Fruit fly (Drosophila melanogaster) whole organism, embryonic: Measurements from ENCODE around the gene CG43815.

Experiments
- ATbp ChIP-seq: fragments of 200-800 bp; sonication (Bioruptor generic); optimal IDR thresholded peaks from 2 replicates; lab custom pipeline; 2017; ENCODE audit warnings: missing biosample characterization, mild to moderate bottlenecking, missing genetic modification characterization, missing genetic modification reagents
- CG11456 ChIP-seq: fragments of 200-800 bp; sonication (Bioruptor generic); IDR thresholded peaks from 3 replicates; pipeline ENCODE4 v1.3.6; 2022; ENCODE audit warnings: missing biosample characterization, missing genetic modification characterization
- CG12391 ChIP-seq: fragments of 200-800 bp; sonication (Bioruptor generic); optimal IDR thresholded peaks from 3 replicates; lab custom pipeline; 2018; ENCODE audit warnings: missing biosample characterization, mild to moderate bottlenecking, missing genetic modification characterization, moderate library complexity
- CG13775 ChIP-seq: fragments of 200-800 bp; sonication (Bioruptor generic); optimal IDR thresholded peaks from 3 replicates; lab custom pipeline; 2017; ENCODE audit warnings: missing biosample characterization, mild to moderate bottlenecking, missing genetic modification characterization
- CG14710 ChIP-seq: fragments of 200-800 bp; sonication (Bioruptor generic); optimal IDR thresholded peaks from 3 replicates; lab custom pipeline; 2019; ENCODE audit warnings: missing biosample characterization, mild to moderate bottlenecking, missing genetic modification characterization, moderate library complexity
- CG14965 ChIP-seq: fragments of 200-800 bp; sonication (Bioruptor generic); optimal IDR thresholded peaks from 2 replicates; lab custom pipeline; 2016; ENCODE audit warnings: missing biosample characterization, missing genetic modification characterization, borderline replicate concordance
- CG15479 ChIP-seq: fragments of 200-800 bp; sonication (Bioruptor generic); optimal IDR thresholded peaks from 3 replicates; lab custom pipeline; 2019; ENCODE audit warnings: missing biosample characterization, mild to moderate bottlenecking, missing genetic modification characterization, moderate library complexity
- CG17328 ChIP-seq: fragments of 200-800 bp; sonication (Bioruptor generic); IDR thresholded peaks from 2 replicates; pipeline ENCODE4 v1.3.6; 2022; ENCODE audit warnings: missing biosample characterization, missing genetic modification characterization
- CG18476 ChIP-seq: fragments of 200-800 bp; sonication (Bioruptor generic); optimal IDR thresholded peaks from 2 replicates; lab custom pipeline; 2016; ENCODE audit warnings: missing biosample characterization, mild to moderate bottlenecking, missing genetic modification characterization
- CG2116 ChIP-seq: fragments of 200-800 bp; sonication (Bioruptor generic); optimal IDR thresholded peaks from 3 replicates; lab custom pipeline; 2018; ENCODE audit warnings: missing biosample characterization, mild to moderate bottlenecking, missing genetic modification characterization
- CG2129 ChIP-seq: fragments of 200-800 bp; sonication (Bioruptor generic); IDR thresholded peaks from 2 replicates; pipeline ENCODE4 v1.3.6; 2022; ENCODE audit warnings: missing biosample characterization, missing genetic modification characterization; ENCODE audit not compliant: partially characterized antibody
- CG2202 ChIP-seq: fragments of 200-800 bp; sonication (Bioruptor generic); optimal IDR thresholded peaks from 2 replicates; lab custom pipeline; 2018; ENCODE audit warnings: missing biosample characterization, mild to moderate bottlenecking, missing genetic modification characterization
- CG30403 ChIP-seq: fragments of 200-800 bp; sonication (Bioruptor generic); optimal IDR thresholded peaks from 3 replicates; lab custom pipeline; 2016; ENCODE audit warnings: missing biosample characterization, missing genetic modification characterization
- CG30431 ChIP-seq: fragments of 200-800 bp; sonication (Bioruptor generic); optimal IDR thresholded peaks from 2 replicates; lab custom pipeline; 2017; ENCODE audit warnings: missing biosample characterization, missing genetic modification characterization
- CG3065 ChIP-seq: fragments of 200-800 bp; sonication (Bioruptor generic); optimal IDR thresholded peaks from 2 replicates; lab custom pipeline; 2016; ENCODE audit warnings: missing biosample characterization, missing genetic modification characterization
- CG33557 ChIP-seq: fragments of 200-800 bp; sonication (Bioruptor generic); optimal IDR thresholded peaks from 2 replicates; lab custom pipeline; 2019; ENCODE audit warnings: missing biosample characterization, mild to moderate bottlenecking, missing genetic modification characterization, moderate library complexity
- CG3847 ChIP-seq: fragments of 200-800 bp; sonication (Bioruptor generic); IDR thresholded peaks from 2 replicates; pipeline ENCODE4 v1.3.6; 2022; ENCODE audit warnings: missing biosample characterization, missing genetic modification characterization
- CG7745 ChIP-seq: fragments of 200-800 bp; sonication (Bioruptor generic); optimal IDR thresholded peaks from 2 replicates; lab custom pipeline; 2018; ENCODE audit warnings: missing biosample characterization, mild to moderate bottlenecking, missing genetic modification characterization, moderate library complexity
- CG7987 ChIP-seq: fragments of 200-800 bp; sonication (Bioruptor generic); optimal IDR thresholded peaks from 2 replicates; lab custom pipeline; 2018; ENCODE audit warnings: missing biosample characterization, mild to moderate bottlenecking, missing genetic modification characterization, moderate library complexity
- CG8290 ChIP-seq, 3 experiments: fragments of 200-800 bp; sonication (Bioruptor generic); optimal IDR thresholded peaks; 2 replicates each; lab custom pipeline; 2016 to 2019; ENCODE audit warnings: missing biosample characterization in 3 of 3, missing genetic modification characterization in 3 of 3, mild to moderate bottlenecking in 2 of 3, moderate library complexity in 1 of 3
- CG8388 ChIP-seq: fragments of 200-800 bp; sonication (Bioruptor generic); optimal IDR thresholded peaks from 2 replicates; lab custom pipeline; 2019; ENCODE audit warnings: missing biosample characterization, mild to moderate bottlenecking, missing genetic modification characterization, moderate library complexity
- CG9215 ChIP-seq: fragments of 200-800 bp; sonication (Bioruptor generic); IDR thresholded peaks from 2 replicates; pipeline ENCODE4 v1.3.6; 2022; ENCODE audit warnings: missing biosample characterization, missing genetic modification characterization
- Dip3 ChIP-seq: fragments of 200-800 bp; sonication (Bioruptor generic); optimal IDR thresholded peaks from 3 replicates; lab custom pipeline; 2016; ENCODE audit warnings: missing biosample characterization, missing genetic modification characterization
- Gsc ChIP-seq: fragments of 200-800 bp; sonication (Bioruptor generic); IDR thresholded peaks from 2 replicates; pipeline ENCODE4 v1.3.6; 2022; ENCODE audit warnings: missing biosample characterization, missing genetic modification characterization
- Jarid2 ChIP-seq: fragments of 200-800 bp; sonication (Bioruptor generic); optimal IDR thresholded peaks from 3 replicates; lab custom pipeline; 2017; ENCODE audit warnings: mild to moderate bottlenecking, missing biosample characterization, missing genetic modification reagents, missing genetic modification characterization
- MESR4 ChIP-seq: fragments of 200-800 bp; sonication (Bioruptor generic); optimal IDR thresholded peaks from 2 replicates; lab custom pipeline; 2018; ENCODE audit warnings: missing biosample characterization, mild to moderate bottlenecking, missing genetic modification characterization, moderate library complexity
- MTF-1 ChIP-seq: fragments of 200-800 bp; sonication (Bioruptor generic); optimal IDR thresholded peaks from 2 replicates; lab custom pipeline; 2018; ENCODE audit warnings: missing biosample characterization, mild to moderate bottlenecking, missing genetic modification characterization, borderline replicate concordance
- Med ChIP-seq: fragments of 200-800 bp; sonication (Bioruptor generic); peaks from one replicate; lab custom pipeline; 2016; ENCODE audit warnings: missing biosample characterization, missing genetic modification characterization, mild to moderate bottlenecking, inconsistent platforms, moderate library complexity
- Nf-YB ChIP-seq: fragments of 200-800 bp; sonication (Bioruptor generic); optimal IDR thresholded peaks from 3 replicates; lab custom pipeline; 2019; ENCODE audit warnings: missing biosample characterization, mild to moderate bottlenecking, missing genetic modification characterization, moderate library complexity
- Nf-YC ChIP-seq: fragments of 200-800 bp; optimal IDR thresholded peaks from 3 replicates; lab custom pipeline; 2019; ENCODE audit warnings: missing biosample characterization, mild to moderate bottlenecking, missing genetic modification characterization, moderate library complexity
- Ravus ChIP-seq: fragments of 200-800 bp; sonication (Bioruptor generic); IDR thresholded peaks from 2 replicates; pipeline ENCODE4 v1.3.6; 2022; ENCODE audit warnings: missing biosample characterization, missing genetic modification characterization
- Vsx1 ChIP-seq: fragments of 200-800 bp; sonication (Bioruptor generic); optimal IDR thresholded peaks from 2 replicates; lab custom pipeline; 2017; ENCODE audit warnings: missing biosample characterization, mild to moderate bottlenecking, missing genetic modification characterization, missing genetic modification reagents
- ac ChIP-seq: fragments of 200-800 bp; sonication (Bioruptor generic); optimal IDR thresholded peaks from 3 replicates; lab custom pipeline; 2017; ENCODE audit warnings: missing biosample characterization, mild to moderate bottlenecking, missing genetic modification characterization
- bsh ChIP-seq, 2 experiments: fragments of 200-800 bp; sonication (Bioruptor generic); optimal IDR thresholded peaks; 2 replicates each; lab custom pipeline; 2017 to 2018; ENCODE audit warnings: mild to moderate bottlenecking in 2 of 2, missing biosample characterization in 2 of 2, missing genetic modification characterization in 2 of 2, moderate library complexity in 1 of 2
- cad ChIP-seq: fragments of >200 bp; optimal IDR thresholded peaks from 2 replicates; lab custom pipeline; 2017; ENCODE audit warnings: missing biosample characterization, missing genetic modification characterization
- eyg ChIP-seq: fragments of 200-800 bp; sonication (Bioruptor generic); optimal IDR thresholded peaks from 3 replicates; lab custom pipeline; 2016; ENCODE audit warnings: missing biosample characterization, missing genetic modification characterization
- fru ChIP-seq: fragments of >200 bp; optimal IDR thresholded peaks from 2 replicates; lab custom pipeline; 2017
- gsb-n ChIP-seq: fragments of 200-800 bp; sonication (Bioruptor generic); optimal IDR thresholded peaks from 3 replicates; lab custom pipeline; 2018; ENCODE audit warnings: missing biosample characterization, mild to moderate bottlenecking, missing genetic modification characterization
- mld ChIP-seq: fragments of 200-800 bp; sonication (Bioruptor generic); IDR thresholded peaks from 3 replicates; pipeline ENCODE4 v1.3.6; 2022; ENCODE audit warnings: missing biosample characterization, missing genetic modification characterization; ENCODE audit not compliant: partially characterized antibody
- odd ChIP-seq: fragments of 200-800 bp; sonication (Bioruptor generic); optimal IDR thresholded peaks from 2 replicates; lab custom pipeline; 2017; ENCODE audit warnings: missing biosample characterization, mild to moderate bottlenecking, missing genetic modification characterization
- peb ChIP-seq: fragments of 200-800 bp; sonication (Bioruptor generic); IDR thresholded peaks from 2 replicates; pipeline ENCODE4 v1.3.6; 2022; ENCODE audit warnings: missing biosample characterization, missing genetic modification characterization
- pros ChIP-seq: fragments of 200-800 bp; sonication (Bioruptor generic); optimal IDR thresholded peaks from 3 replicates; lab custom pipeline; 2019; ENCODE audit warnings: missing biosample characterization, mild to moderate bottlenecking, missing genetic modification characterization, moderate library complexity
- pzg ChIP-seq: fragments of 200-800 bp; sonication (Bioruptor generic); optimal IDR thresholded peaks from 3 replicates; lab custom pipeline; 2018; ENCODE audit warnings: missing biosample characterization, mild to moderate bottlenecking, missing genetic modification characterization, moderate library complexity
- sens ChIP-seq: fragments of 200-800 bp; sonication (Bioruptor generic); peaks from one replicate; lab custom pipeline; 2016; ENCODE audit warnings: missing biosample characterization, missing genetic modification characterization
- seq ChIP-seq: fragments of 200-800 bp; sonication (Bioruptor generic); IDR thresholded peaks from 2 replicates; pipeline ENCODE4 v1.3.6; 2022; ENCODE audit warnings: missing biosample characterization, missing genetic modification characterization
- sqz ChIP-seq: fragments of 200-800 bp; sonication (Bioruptor generic); optimal IDR thresholded peaks from 3 replicates; lab custom pipeline; 2018; ENCODE audit warnings: missing biosample characterization, mild to moderate bottlenecking, missing genetic modification characterization
- stwl ChIP-seq: fragments of 200-800 bp; sonication (Bioruptor generic); optimal IDR thresholded peaks from 3 replicates; lab custom pipeline; 2018; ENCODE audit warnings: missing biosample characterization, mild to moderate bottlenecking, missing genetic modification characterization, moderate library complexity

The CG43815 gene

dm6 chr2L:3570566-3570965 lies 5.4 kb upstream of the CG43815 start (continued):
- no peak for TF ChIP-seq CG12391
- no peak for TF ChIP-seq MESR4
- TF ChIP-seq CG15479 (GFP tag; lab: Kevin White, UChicago): peak; percentile 32
- TF ChIP-seq CG2129 (GFP tag; lab: Robert Waterston, UW): no peak
- peak; percentile 8 for TF ChIP-seq sens (GFP tag; lab: Kevin White, UChicago)
- peak; percentile 1 for TF ChIP-seq CG2116
- peak; percentile 54 for TF ChIP-seq CG2202 (tag; lab: Kevin White, UChicago)
- peak; percentile 33 for TF ChIP-seq CG7745 (tag; lab: Kevin White, UChicago)
- no peak for TF ChIP-seq CG13775 (GFP tag; lab: Kevin White, UChicago)
- peak; percentile 8 for TF ChIP-seq Jarid2
- TF ChIP-seq Dip3 (GFP tag; lab: Kevin White, UChicago): no peak
- peak; percentile 52 for TF ChIP-seq ac (GFP tag; lab: Kevin White, UChicago)
- TF ChIP-seq bsh (GFP tag; optimal IDR thresholded peaks at IDR 0.05; lab: Kevin White, UChicago): peak in 1 of 2 experiments; percentile 12
- TF ChIP-seq pzg (GFP tag; lab: Kevin White, UChicago): no peak
- peak; percentile 59 for TF ChIP-seq CG33557 (GFP tag; lab: Kevin White, UChicago)
- peak; percentile 6 for TF ChIP-seq CG14710
- peak; percentile 0 for TF ChIP-seq Vsx1 (GFP tag; lab: Kevin White, UChicago)
- peak; percentile 7 for TF ChIP-seq MTF-1 (GFP tag; lab: Kevin White, UChicago)
- peak; percentile 46 for TF ChIP-seq odd (GFP tag; lab: Kevin White, UChicago)

- no peak for TF ChIP-seq peb (GFP tag; lab: Robert Waterston, UW)
- TF ChIP-seq seq (GFP tag; lab: Robert Waterston, UW): peak; percentile 73
- TF ChIP-seq Jarid2: peak; percentile 3
- TF ChIP-seq CG14965 (GFP tag; lab: Kevin White, UChicago): no peak
- peak; percentile 5 for TF ChIP-seq Med (GFP tag; lab: Kevin White, UChicago)
- TF ChIP-seq CG30431: no peak
- no peak for TF ChIP-seq CG17328
- no peak for TF ChIP-seq Gsc (GFP tag; lab: Robert Waterston, UW)
- TF ChIP-seq CG3847 (GFP tag; lab: Robert Waterston, UW): 0 out of 2 replicates have a peak, but pooled peaks have one; percentile 5
- TF ChIP-seq Nf-YC (tag; lab: Kevin White, UChicago): peak; percentile 88
- TF ChIP-seq CG9215 (GFP tag; lab: Robert Waterston, UW): no peak
- no peak for TF ChIP-seq stwl (tag; lab: Kevin White, UChicago)
- TF ChIP-seq gsb-n (tag; lab: Kevin White, UChicago): peak; percentile 71
- peak; percentile 10 for TF ChIP-seq pros (GFP tag; lab: Kevin White, UChicago)
- TF ChIP-seq Nf-YB (GFP tag; lab: Kevin White, UChicago): peak; percentile 88
- no peak for TF ChIP-seq Ravus (GFP tag; lab: Robert Waterston, UW)
- TF ChIP-seq CG3065 (GFP tag; lab: Kevin White, UChicago): peak; percentile 24
- peak; percentile 21 for TF ChIP-seq sqz (GFP tag; lab: Kevin White, UChicago)
Measured at dm6 chr2L:3571457-3571856, 4.6 kb upstream of the CG43815 start.

dm6 chr2L:3572529-3573171 lies 3.4 kb upstream of the CG43815 start:
- TF ChIP-seq mld (no peak), cad (GFP tag; lab: Kevin White, UChicago) (no peak), CG30403 (no peak), Nf-YB (GFP tag; lab: Kevin White, UChicago) (no peak), CG11456 (GFP tag; lab: Robert Waterston, UW) (no peak), CG17328 (no peak), CG7987 (peak; percentile 32), CG18476 (GFP tag; lab: Kevin White, UChicago) (no peak), CG8290 (GFP tag; optimal IDR thresholded peaks at IDR 0.05; lab: Kevin White, UChicago) (no peak), CG8290 (tag; optimal IDR thresholded peaks at IDR 0.05; lab: Kevin White, UChicago) (peak in 1 of 2 experiments; percentile 20), ATbp (GFP tag; lab: Kevin White, UChicago) (no peak), eyg (GFP tag; lab: Kevin White, UChicago) (no peak), sens (GFP tag; lab: Kevin White, UChicago) (peak; percentile 69), fru (lab: Kevin White, UChicago) (no peak), CG8388 (GFP tag; lab: Kevin White, UChicago) (no peak)
